Fruit fly (Drosophila melanogaster) whole organism, wandering third instar larva: Measurements from ENCODE around the gene mtTFB2.

Experiments
- Abd-B ChIP-seq: fragments of >200 bp; optimal IDR thresholded peaks from 2 replicates; lab custom pipeline; 2017; ENCODE audit warnings: missing biosample characterization, missing genetic modification characterization
- CG9705 ChIP-seq: fragments of 200-800 bp; sonication (Bioruptor generic); optimal IDR thresholded peaks from 2 replicates; lab custom pipeline; 2018; ENCODE audit warnings: missing biosample characterization, mild to moderate bottlenecking, missing genetic modification characterization
- Dif ChIP-seq: fragments of 200-275, 200-300 bp; sonication (Bioruptor generic); optimal IDR thresholded peaks from 2 replicates; lab custom pipeline; 2018; ENCODE audit warnings: missing biosample characterization, missing genetic modification characterization; ENCODE audit not compliant: partially characterized antibody
- GATAd ChIP-seq: sonication (Bioruptor generic); optimal IDR thresholded peaks from 2 replicates; lab custom pipeline; 2016; ENCODE audit warnings: missing biosample characterization, missing genetic modification characterization
- HLH106 ChIP-seq: fragments of 200-800 bp; optimal IDR thresholded peaks from 3 replicates; lab custom pipeline; 2019; ENCODE audit warnings: missing biosample characterization, mild to moderate bottlenecking, missing genetic modification characterization, moderate library complexity
- Hnf4 ChIP-seq: fragments of 200-800 bp; sonication (Bioruptor generic); optimal IDR thresholded peaks from 2 replicates; lab custom pipeline; 2016; ENCODE audit warnings: missing biosample characterization, mild to moderate bottlenecking, missing genetic modification characterization
- Hr78 ChIP-seq: fragments of >200 bp; optimal IDR thresholded peaks from 2 replicates; lab custom pipeline; 2017; ENCODE audit warnings: missing biosample characterization, missing genetic modification characterization
- Hr83 ChIP-seq: fragments of 200-300 bp; sonication (Bioruptor generic); optimal IDR thresholded peaks from 2 replicates; lab custom pipeline; 2016; ENCODE audit warnings: missing biosample characterization, mild to moderate bottlenecking, missing genetic modification characterization, moderate library complexity; ENCODE audit not compliant: poor library complexity, severe bottlenecking
- Mio ChIP-seq: sonication (Bioruptor generic); optimal IDR thresholded peaks from 2 replicates; lab custom pipeline; 2016; ENCODE audit warnings: missing biosample characterization, missing genetic modification characterization
- Myc ChIP-seq: fragments of >200 bp; optimal IDR thresholded peaks from 2 replicates; lab custom pipeline; 2017
- N ChIP-seq: fragments of >200 bp; optimal IDR thresholded peaks from 2 replicates; lab custom pipeline; 2018; ENCODE audit warnings: missing biosample characterization, missing external identifiers, missing genetic modification characterization
- OdsH ChIP-seq: fragments of 200-800 bp; sonication (Bioruptor generic); optimal IDR thresholded peaks from 2 replicates; lab custom pipeline; 2016; ENCODE audit warnings: missing biosample characterization, mild to moderate bottlenecking, missing genetic modification characterization
- Rel ChIP-seq, 2 experiments: fragments of 200-800 bp; sonication (Bioruptor generic) in 1 of 2; optimal IDR thresholded peaks; 2 replicates in 1 of 2; 3 replicates in 1 of 2; lab custom pipeline; 2016 to 2019; ENCODE audit warnings: mild to moderate bottlenecking in 2 of 2, missing biosample characterization in 2 of 2, missing genetic modification characterization in 2 of 2, moderate library complexity in 1 of 2
- Sp1 ChIP-seq: fragments of 200-800 bp; sonication (Bioruptor generic); optimal IDR thresholded peaks from 3 replicates; lab custom pipeline; 2019; ENCODE audit warnings: missing biosample characterization, mild to moderate bottlenecking, missing genetic modification characterization, moderate library complexity
- Vsx2 ChIP-seq: fragments of 200-300, 225-300 bp; sonication (Bioruptor generic); optimal IDR thresholded peaks from 2 replicates; lab custom pipeline; 2018; ENCODE audit warnings: missing biosample characterization, missing genetic modification characterization; ENCODE audit not compliant: partially characterized antibody
- br ChIP-seq: fragments of 200-800 bp; sonication (Bioruptor generic); optimal IDR thresholded peaks from 2 replicates; lab custom pipeline; 2016; ENCODE audit warnings: missing biosample characterization, missing genetic modification characterization
- brk ChIP-seq: fragments of 200-800 bp; sonication (Bioruptor generic); optimal IDR thresholded peaks from 2 replicates; lab custom pipeline; 2016; ENCODE audit warnings: missing biosample characterization, mild to moderate bottlenecking, missing genetic modification characterization
- dl ChIP-seq, 2 experiments: fragments of 175-275, 200-275 bp in 1 of 2; fragments of 200-275 bp in 1 of 2; sonication (Bioruptor generic); optimal IDR thresholded peaks; lab custom pipeline; 2018; ENCODE audit warnings: mild to moderate bottlenecking in 2 of 2, missing biosample characterization in 2 of 2, missing genetic modification characterization in 2 of 2, moderate library complexity in 2 of 2; ENCODE audit not compliant: partially characterized antibody in 2 of 2, insufficient read depth in 1 of 2
- dmrt93B ChIP-seq: fragments of 200-800 bp; sonication (Bioruptor generic); optimal IDR thresholded peaks from 2 replicates; lab custom pipeline; 2018; ENCODE audit warnings: missing biosample characterization, mild to moderate bottlenecking, missing genetic modification characterization
- dsf ChIP-seq: sonication (Bioruptor generic); optimal IDR thresholded peaks from 2 replicates; lab custom pipeline; 2016; ENCODE audit warnings: missing biosample characterization, missing genetic modification characterization, borderline replicate concordance
- ey ChIP-seq: fragments of 200-800 bp; sonication (Bioruptor generic); optimal IDR thresholded peaks from 2 replicates; lab custom pipeline; 2016; ENCODE audit warnings: missing biosample characterization, missing genetic modification characterization
- foxo ChIP-seq, 2 experiments: fragments of 200-800 bp; sonication (Bioruptor generic); optimal IDR thresholded peaks; 2 replicates in 1 of 2; 3 replicates in 1 of 2; lab custom pipeline; 2016 to 2017; ENCODE audit warnings: missing biosample characterization in 2 of 2, missing genetic modification characterization in 2 of 2
- fru ChIP-seq: fragments of 200-800 bp; sonication (Bioruptor generic); optimal IDR thresholded peaks from 3 replicates; lab custom pipeline; 2016; ENCODE audit warnings: missing biosample characterization, mild to moderate bottlenecking, missing genetic modification characterization
- h ChIP-seq: fragments of 200-800 bp; sonication (Bioruptor generic); optimal IDR thresholded peaks from 3 replicates; lab custom pipeline; 2016; ENCODE audit warnings: missing biosample characterization, mild to moderate bottlenecking, missing genetic modification characterization
- jim ChIP-seq: fragments of 175-275, 200-325 bp; sonication (Bioruptor generic); optimal IDR thresholded peaks from 2 replicates; lab custom pipeline; 2016; ENCODE audit warnings: missing biosample characterization, mild to moderate bottlenecking, missing genetic modification characterization
- pan ChIP-seq: fragments of >200 bp; optimal IDR thresholded peaks from 2 replicates; lab custom pipeline; 2017
- psq ChIP-seq: fragments of 200-800 bp; sonication (Bioruptor generic); optimal IDR thresholded peaks from 3 replicates; lab custom pipeline; 2017; ENCODE audit warnings: missing biosample characterization, mild to moderate bottlenecking, missing genetic modification characterization, moderate library complexity
- rgr ChIP-seq: fragments of 200-800 bp; sonication (Bioruptor generic); optimal IDR thresholded peaks from 3 replicates; lab custom pipeline; 2016; ENCODE audit warnings: missing biosample characterization, mild to moderate bottlenecking, missing genetic modification characterization
- sage ChIP-seq: fragments of 200-800 bp; sonication (Bioruptor generic); optimal IDR thresholded peaks from 2 replicates; lab custom pipeline; 2016; ENCODE audit warnings: missing biosample characterization, mild to moderate bottlenecking, missing genetic modification characterization
- sv ChIP-seq: fragments of 200-800 bp; sonication (Bioruptor generic); optimal IDR thresholded peaks from 3 replicates; lab custom pipeline; 2016; ENCODE audit warnings: missing biosample characterization, missing genetic modification characterization
- tai ChIP-seq: sonication (Bioruptor generic); optimal IDR thresholded peaks from 2 replicates; lab custom pipeline; 2016; ENCODE audit warnings: missing biosample characterization, missing genetic modification characterization
- usp ChIP-seq: fragments of >200 bp; optimal IDR thresholded peaks from 2 replicates; lab custom pipeline; 2017; ENCODE audit warnings: missing biosample characterization, missing genetic modification characterization
- woc ChIP-seq: sonication (Bioruptor generic); optimal IDR thresholded peaks from 2 replicates; lab custom pipeline; 2016; ENCODE audit warnings: missing biosample characterization, mild to moderate bottlenecking, missing genetic modification characterization

Gene mtTFB2

dm6 chr3R:10053559-10053958 lies 8.2 kb downstream of the mtTFB2 start:
- TF ChIP-seq tai (GFP tag; lab: Kevin White, UChicago) (no peak), sv (GFP tag; lab: Kevin White, UChicago) (no peak), pan (lab: Kevin White, UChicago) (no peak), dl (GFP tag; optimal IDR thresholded peaks at IDR 0.05; lab: Kevin White, UChicago; ENCODE audit: insufficient read depth in 1 of 2, partially characterized antibody in 2 of 2) (no peak), woc (no peak), Rel (GFP tag; optimal IDR thresholded peaks at IDR 0.05; lab: Kevin White, UChicago) (no peak), Rel (tag; optimal IDR thresholded peaks at IDR 0.05; lab: Kevin White, UChicago) (no peak)

- TF ChIP-seq Vsx2 (GFP tag; lab: Kevin White, UChicago): peak; percentile 77
- TF ChIP-seq brk: peak; percentile 39
- no peak for TF ChIP-seq woc
- no peak for TF ChIP-seq Myc (lab: Kevin White, UChicago)
- TF ChIP-seq Hr83: peak; percentile 6
- TF ChIP-seq Sp1 (GFP tag; lab: Kevin White, UChicago): peak; percentile 60
- no peak for TF ChIP-seq sv (GFP tag; lab: Kevin White, UChicago)
- TF ChIP-seq Rel (GFP tag; optimal IDR thresholded peaks at IDR 0.05; lab: Kevin White, UChicago): peak; percentile 55
- TF ChIP-seq Rel (tag; optimal IDR thresholded peaks at IDR 0.05; lab: Kevin White, UChicago): peak; percentile 46
- peak; percentile 30 for TF ChIP-seq h (GFP tag; lab: Kevin White, UChicago)
- peak; percentile 6 for TF ChIP-seq br (GFP tag; lab: Kevin White, UChicago)
- TF ChIP-seq rgr: no peak
- peak; percentile 19 for TF ChIP-seq fru
- TF ChIP-seq foxo (GFP tag; optimal IDR thresholded peaks at IDR 0.05; lab: Kevin White, UChicago): peak; percentile 2 to 27
- TF ChIP-seq dmrt93B (GFP tag; lab: Kevin White, UChicago): no peak
- no peak for TF ChIP-seq Hr78 (GFP tag; lab: Kevin White, UChicago)
- no peak for TF ChIP-seq Hnf4
- TF ChIP-seq Dif (GFP tag; lab: Kevin White, UChicago): no peak
- no peak for TF ChIP-seq GATAd (GFP tag; lab: Kevin White, UChicago)
- TF ChIP-seq HLH106 (tag; lab: Kevin White, UChicago): peak; percentile 28
- TF ChIP-seq psq: no peak
- TF ChIP-seq dsf (GFP tag; lab: Kevin White, UChicago): no peak
- TF ChIP-seq, all 38 proteins: peak for 10
These were observed 9.1 kb downstream of the mtTFB2 start for dm6 chr3R:10054278-10054975.

DNA sequence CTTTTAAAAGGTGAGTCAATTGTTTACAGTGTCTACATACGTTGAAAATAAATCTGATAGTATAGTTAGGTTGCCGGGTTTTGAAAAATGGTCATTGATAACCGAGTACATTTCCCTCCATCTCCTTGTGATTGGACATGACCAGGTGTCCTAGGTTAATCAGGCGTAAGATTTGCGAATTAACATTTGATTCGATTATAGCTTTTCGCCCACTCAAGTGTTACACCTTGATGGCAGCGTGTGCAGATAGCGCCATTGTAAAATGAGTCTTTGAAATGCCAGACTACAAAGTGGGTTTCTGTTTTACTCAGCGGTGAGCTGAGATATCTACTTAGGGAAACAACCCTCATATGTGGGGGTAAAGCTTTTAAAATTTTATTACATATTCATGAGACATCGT lies 9.6 kb downstream of the mtTFB2 start:
- no peak for TF ChIP-seq Hr78 (GFP tag; lab: Kevin White, UChicago)
- TF ChIP-seq CG9705: no peak
- no peak for TF ChIP-seq psq
- TF ChIP-seq sv (GFP tag; lab: Kevin White, UChicago): no peak
- TF ChIP-seq Dif (GFP tag; lab: Kevin White, UChicago): no peak
- no peak for TF ChIP-seq GATAd (GFP tag; lab: Kevin White, UChicago)
- no peak for TF ChIP-seq Sp1 (GFP tag; lab: Kevin White, UChicago)
- TF ChIP-seq Rel (GFP tag; optimal IDR thresholded peaks at IDR 0.05; lab: Kevin White, UChicago): no peak
- TF ChIP-seq Rel (tag; optimal IDR thresholded peaks at IDR 0.05; lab: Kevin White, UChicago): no peak
- no peak for TF ChIP-seq Abd-B (GFP tag; lab: Kevin White, UChicago)
- no peak for TF ChIP-seq br (GFP tag; lab: Kevin White, UChicago)
- no peak for TF ChIP-seq N
- no peak for TF ChIP-seq usp
- TF ChIP-seq brk: no peak
- no peak for TF ChIP-seq OdsH
- TF ChIP-seq jim (GFP tag; lab: Kevin White, UChicago): no peak

dm6 chr3R:10055951-10056350 lies 10.6 kb downstream of the mtTFB2 start, which contains the start of gene Npc2d:
Npc2d (minus strand) TSS chr3R:10056083.
- no peak for TF ChIP-seq OdsH
- TF ChIP-seq jim (GFP tag; lab: Kevin White, UChicago): no peak
- TF ChIP-seq brk: no peak
- TF ChIP-seq ey (GFP tag; lab: Kevin White, UChicago): no peak
- no peak for TF ChIP-seq Abd-B (GFP tag; lab: Kevin White, UChicago)
- TF ChIP-seq usp: no peak
- TF ChIP-seq Dif (GFP tag; lab: Kevin White, UChicago): no peak
- TF ChIP-seq N: no peak
- TF ChIP-seq Hr83: no peak
- no peak for TF ChIP-seq Mio (GFP tag; lab: Kevin White, UChicago)
- TF ChIP-seq Rel (GFP tag; optimal IDR thresholded peaks at IDR 0.05; lab: Kevin White, UChicago): no peak
- TF ChIP-seq Rel (tag; optimal IDR thresholded peaks at IDR 0.05; lab: Kevin White, UChicago): no peak
- TF ChIP-seq dsf (GFP tag; lab: Kevin White, UChicago): no peak
- no peak for TF ChIP-seq Vsx2 (GFP tag; lab: Kevin White, UChicago)
- no peak for TF ChIP-seq foxo (GFP tag; optimal IDR thresholded peaks at IDR 0.05; lab: Kevin White, UChicago)
- TF ChIP-seq fru: no peak
- no peak for TF ChIP-seq sage (GFP tag; lab: Kevin White, UChicago)
